Worm (Caenorhabditis elegans): ENCODE measurements around the gene nlp-41.

DNA sequence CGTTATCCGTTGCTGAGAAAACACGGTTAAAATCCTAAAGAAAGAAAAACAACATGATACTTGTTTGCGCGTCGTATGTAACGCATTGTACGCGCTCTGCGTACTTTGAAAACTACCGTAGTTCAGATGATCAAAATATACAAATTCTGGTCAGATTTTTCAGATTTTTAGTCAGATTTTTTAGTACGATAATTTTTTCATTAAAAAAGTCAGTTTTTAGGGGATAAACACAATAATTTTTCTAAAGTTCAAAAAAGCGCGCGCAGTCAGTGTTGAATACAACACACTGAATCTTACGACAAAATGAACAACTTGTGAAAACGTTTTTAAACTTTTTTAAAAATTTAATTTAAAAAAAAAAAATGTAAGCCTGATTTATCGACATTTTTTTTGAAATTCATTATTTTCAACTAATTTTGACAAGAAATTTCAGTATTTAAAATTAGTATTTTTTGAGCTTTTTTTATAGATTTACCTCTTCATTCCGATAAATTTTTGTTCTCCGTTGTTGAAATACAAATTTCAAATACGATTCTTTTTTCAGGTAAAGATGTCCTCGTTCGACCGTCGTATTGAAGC lies 27.0 kb upstream of the nlp-41 start, which contains the start of gene pot-2:
- TF ChIP-seq ama-1 (optimal IDR thresholded peaks at IDR 0.05) (no peak), B0310.2 (tag; optimal IDR thresholded peaks at IDR 0.05) (no peak), ceh-13 (GFP tag; optimal IDR thresholded peaks at IDR 0.05) (no peak), aly-1 (tag; optimal IDR thresholded peaks at IDR 0.05) (no peak), hmbx-1 (tag; optimal IDR thresholded peaks at IDR 0.05) (no peak), sea-1 (GFP tag; conservative IDR thresholded peaks at IDR 0.05) (no peak), hmg-4 (GFP tag; optimal IDR thresholded peaks at IDR 0.05) (no peak), scrt-1 (GFP tag; IDR thresholded peaks at IDR 0.05) (no peak), pes-1 (GFP tag; IDR thresholded peaks at IDR 0.05) (no peak), tra-4 (tag; optimal IDR thresholded peaks at IDR 0.05) (no peak), tbx-11 (GFP tag; IDR thresholded peaks at IDR 0.05) (no peak), flt-1 (GFP tag; IDR thresholded peaks at IDR 0.05) (no peak), hnd-1 (tag; optimal IDR thresholded peaks at IDR 0.05) (no peak)
